Worm (Caenorhabditis elegans) whole organism, midembryonic: ENCODE measurements around the gene Y37E11AL.2.

Source experiments
- T22C8.4 ChIP-seq: fragments of 200-800 bp; sonication (Bioruptor generic); IDR thresholded peaks from 2 replicates; pipeline ENCODE4 v1.3.6; 2022; ENCODE audit warnings: missing genetic modification characterization, missing compliant biosample characterization
- ref-1 ChIP-seq: fragments of 200-800 bp; sonication (Bioruptor generic); conservative IDR thresholded peaks from 2 replicates; pipeline ENCODE4 v1.3.6; 2022; ENCODE audit warnings: missing genetic modification reagents, missing genetic modification characterization, missing compliant biosample characterization
- ztf-23 ChIP-seq: fragments of 200-800 bp; sonication (Bioruptor generic); IDR thresholded peaks from 2 replicates; pipeline ENCODE4 v1.3.6; 2022; ENCODE audit warnings: missing genetic modification reagents, missing genetic modification characterization, missing compliant biosample characterization
- ztf-29 ChIP-seq: fragments of 200-800 bp; sonication (Bioruptor generic); IDR thresholded peaks from 2 replicates; pipeline ENCODE4 v1.3.6; 2022; ENCODE audit warnings: missing genetic modification reagents, missing genetic modification characterization, missing compliant biosample characterization

DNA sequence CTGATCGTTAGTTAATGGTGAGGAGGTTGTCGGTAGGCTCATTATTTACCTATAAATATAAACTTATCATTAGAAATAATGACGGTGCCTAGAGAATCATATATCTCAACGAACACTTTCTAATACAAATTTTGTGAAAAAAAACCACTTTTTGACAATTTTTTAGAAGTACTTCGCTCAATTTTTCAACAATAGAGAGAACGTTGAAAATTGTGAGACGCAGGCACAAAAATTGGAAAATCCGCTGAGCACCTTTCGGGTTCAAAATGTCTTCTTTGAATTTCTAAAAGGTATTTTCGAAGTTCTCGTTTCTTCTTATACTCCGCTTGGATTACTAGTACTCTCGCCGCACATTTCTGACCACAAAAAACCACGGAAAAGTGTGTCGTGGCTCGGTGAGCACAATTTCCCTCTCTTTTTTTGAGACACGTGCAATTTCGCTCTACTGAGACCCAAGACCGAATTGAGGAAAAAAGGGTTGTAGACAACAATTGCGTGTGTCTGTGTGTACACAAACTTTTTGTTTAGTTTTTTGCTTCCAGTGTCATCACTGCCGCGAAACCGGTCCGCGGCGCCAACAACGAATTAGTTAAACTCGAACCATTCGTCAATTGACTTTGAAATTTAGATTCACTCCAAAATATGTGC is 42.7 kb downstream of the Y37E11AL.2 start, which contains the start of gene nape-1:
- no peak for TF ChIP-seq ref-1 (GFP tag; lab: Robert Waterston, UW)
- no peak for TF ChIP-seq ztf-23 (GFP tag; lab: Robert Waterston, UW)
- no peak for TF ChIP-seq ztf-29 (GFP tag; lab: Robert Waterston, UW)
- no peak for TF ChIP-seq T22C8.4 (GFP tag; lab: Robert Waterston, UW)
